Fruit fly (Drosophila melanogaster): ENCODE results near the gene CG2930.
A peak's percentile ranks its signal among the peaks of the same experiment; 100 is the strongest.

CG2930 gene

dm6 chrX:3862319-3862919, 6.4 kb upstream of the CG2930 start:
- TF ChIP-seq Sry-δ (GFP tag; optimal IDR thresholded peaks at IDR 0.05) (peak; percentile 16), CG2712 (tag; optimal IDR thresholded peaks at IDR 0.05) (peak; percentile 68), pzg (GFP tag; optimal IDR thresholded peaks at IDR 0.05) (peak; percentile 39), knrl (GFP tag; IDR thresholded peaks at IDR 0.05; ENCODE audit: partially characterized antibody) (peak; percentile 40), Hr3 (GFP tag; optimal IDR thresholded peaks at IDR 0.05) (peak; percentile 23), Pdp1 (GFP tag; optimal IDR thresholded peaks at IDR 0.05) (peak in 1 of 2 experiments; percentile 30), caup (GFP tag; optimal IDR thresholded peaks at IDR 0.05; ENCODE audit: severe bottlenecking) (no peak), pb (GFP tag; optimal IDR thresholded peaks at IDR 0.05) (no peak), ab (GFP tag; optimal IDR thresholded peaks at IDR 0.05) (peak; percentile 5), CG9797 (GFP tag; optimal IDR thresholded peaks at IDR 0.05) (no peak), Dad (GFP tag; optimal IDR thresholded peaks at IDR 0.05) (peak; percentile 6), CG1602 (GFP tag; optimal IDR thresholded peaks at IDR 0.05) (no peak), phol (tag; optimal IDR thresholded peaks at IDR 0.05) (peak; percentile 8), YL-1 (GFP tag; optimal IDR thresholded peaks at IDR 0.05) (peak; percentile 51), CG8281 (tag; optimal IDR thresholded peaks at IDR 0.05) (no peak), CG9817 (tag; optimal IDR thresholded peaks at IDR 0.05) (no peak), HLH54F (GFP tag; optimal IDR thresholded peaks at IDR 0.05) (peak; percentile 14), ind (GFP tag; optimal IDR thresholded peaks at IDR 0.05) (peak; percentile 47), CG17186 (GFP tag; optimal IDR thresholded peaks at IDR 0.05) (peak; percentile 98), CG13894 (tag; optimal IDR thresholded peaks at IDR 0.05) (peak; percentile 12), Fer2 (tag; optimal IDR thresholded peaks at IDR 0.05) (no peak), CG1603 (tag; optimal IDR thresholded peaks at IDR 0.05) (peak; percentile 55), Elba2 (GFP tag; optimal IDR thresholded peaks at IDR 0.05) (no peak), CG17912 (GFP tag; optimal IDR thresholded peaks at IDR 0.05) (no peak), CG3995 (GFP tag; optimal IDR thresholded peaks at IDR 0.05) (peak; percentile 31), Dp (GFP tag; optimal IDR thresholded peaks at IDR 0.05) (peak; percentile 10), Taf1 (GFP tag; IDR thresholded peaks at IDR 0.05) (no peak), tna (GFP tag; IDR thresholded peaks at IDR 0.05; ENCODE audit: partially characterized antibody) (no peak), D19B (GFP tag; optimal IDR thresholded peaks at IDR 0.05) (no peak), Myb (GFP tag; optimal IDR thresholded peaks at IDR 0.05) (peak; percentile 51), gcm (GFP tag; optimal IDR thresholded peaks at IDR 0.05) (no peak), CG17829 (tag; optimal IDR thresholded peaks at IDR 0.05) (peak; percentile 10), crc (GFP tag; optimal IDR thresholded peaks at IDR 0.05) (no peak), z (GFP tag; IDR thresholded peaks at IDR 0.05) (no peak), CrebB (tag; optimal IDR thresholded peaks at IDR 0.05) (no peak), CG9215 (GFP tag; IDR thresholded peaks at IDR 0.05) (0 out of 2 replicates have a peak, but pooled peaks have one; percentile 37), CG2116 (GFP tag; optimal IDR thresholded peaks at IDR 0.05) (peak; percentile 9), ttk (GFP tag; IDR thresholded peaks at IDR 0.05) (no peak), Jarid2 (GFP tag; optimal IDR thresholded peaks at IDR 0.05) (no peak), fu2 (GFP tag; optimal IDR thresholded peaks at IDR 0.05) (peak; percentile 1), Med (GFP tag) (peak; percentile 86), tin (GFP tag; optimal IDR thresholded peaks at IDR 0.05) (peak; percentile 23), trem (tag; optimal IDR thresholded peaks at IDR 0.05) (peak; percentile 89), CG32532 (GFP tag; IDR thresholded peaks at IDR 0.05) (peak; percentile 50; the same call in 1 of the 2 replicates), D (optimal IDR thresholded peaks at IDR 0.05) (no peak), D (GFP tag; optimal IDR thresholded peaks at IDR 0.05) (no peak), Xbp1 (GFP tag; optimal IDR thresholded peaks at IDR 0.05) (peak; percentile 35), stwl (tag; optimal IDR thresholded peaks at IDR 0.05) (peak; percentile 72), CG7928 (GFP tag; optimal IDR thresholded peaks at IDR 0.05) (peak; percentile 72), HmgZ (tag; optimal IDR thresholded peaks at IDR 0.05) (peak; percentile 21)

All from whole organism, embryonic.